Worm (Caenorhabditis elegans): Measurements from ENCODE around the gene D1046.4.

The D1046.4 gene

DNA sequence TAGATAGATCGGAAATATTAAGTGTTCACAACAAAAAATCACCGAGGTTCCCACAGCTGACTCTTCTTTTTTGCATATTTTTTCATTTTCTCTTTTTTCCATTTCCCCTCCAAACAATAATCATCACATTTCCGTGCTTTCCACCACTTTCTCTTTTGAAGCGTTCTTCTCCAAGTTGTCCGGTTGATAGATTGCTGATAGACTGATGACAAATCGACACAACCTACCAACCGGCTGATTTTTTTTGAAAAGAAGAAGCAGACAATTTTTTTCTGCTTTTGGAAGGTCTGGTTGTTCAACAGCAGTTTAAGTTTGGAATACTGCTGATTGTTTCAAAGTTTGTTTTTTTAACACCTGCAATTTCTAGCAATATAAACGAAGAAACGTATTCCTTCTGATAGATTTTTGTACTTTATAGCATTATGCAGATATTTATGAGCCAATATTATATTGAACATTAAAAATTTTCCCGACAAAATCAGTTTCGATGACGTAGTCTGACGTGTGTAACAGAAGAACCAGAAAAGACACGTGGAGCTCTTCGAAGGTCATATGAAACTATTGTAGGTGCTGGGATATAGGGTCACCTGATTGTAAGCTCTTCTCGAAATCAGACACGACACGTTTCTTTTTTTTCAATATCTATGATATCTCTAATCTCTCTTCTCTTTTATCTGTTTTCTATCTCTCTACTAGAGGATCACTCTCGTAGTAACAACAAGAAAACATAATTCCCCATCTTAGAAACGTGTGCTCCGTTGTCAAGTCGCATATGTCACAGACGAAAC, 41.1 kb downstream of the D1046.4 start:
- TF ChIP-seq lin-11 (tag; optimal IDR thresholded peaks at IDR 0.05), result no peak
- TF ChIP-seq K09A11.1 (tag; optimal IDR thresholded peaks at IDR 0.05; ENCODE audit: insufficient read depth), result no peak
- TF ChIP-seq madf-2 (tag; optimal IDR thresholded peaks at IDR 0.05), result no peak
- TF ChIP-seq ceh-48 (tag; optimal IDR thresholded peaks at IDR 0.05), result no peak
- TF ChIP-seq pha-2 (tag; optimal IDR thresholded peaks at IDR 0.05), result no peak
- no peak for TF ChIP-seq tbx-2 (tag; optimal IDR thresholded peaks at IDR 0.05)
- no peak for TF ChIP-seq zip-5 (tag; optimal IDR thresholded peaks at IDR 0.05)
- TF ChIP-seq ceh-30 (tag; optimal IDR thresholded peaks at IDR 0.05), result no peak
- peak; percentile 25 for TF ChIP-seq hlh-30 (tag; optimal IDR thresholded peaks at IDR 0.05; ENCODE audit: insufficient read depth)

ce11 chrIV:8975331-8975625, 41.6 kb downstream of the D1046.4 start, which contains the start of gene pdzd-8:
Gene pdzd-8 (plus strand): TSS chrIV:8975526.
- no peak for TF ChIP-seq ceh-24 (tag; optimal IDR thresholded peaks at IDR 0.05)
- no peak for TF ChIP-seq ttx-3 (tag; optimal IDR thresholded peaks at IDR 0.05)
- TF ChIP-seq ceh-31 (tag; optimal IDR thresholded peaks at IDR 0.05), result no peak
- TF ChIP-seq unc-55 (GFP tag; optimal IDR thresholded peaks at IDR 0.05), result no peak
- no peak for TF ChIP-seq pha-2 (tag; optimal IDR thresholded peaks at IDR 0.05)

ce11 chrIV:8978047-8978446, 44.4 kb downstream of the D1046.4 start:
- no peak for TF ChIP-seq ceh-24 (tag; optimal IDR thresholded peaks at IDR 0.05)
- no peak for TF ChIP-seq unc-86 (tag; optimal IDR thresholded peaks at IDR 0.05)
- TF ChIP-seq rnt-1 (tag; optimal IDR thresholded peaks at IDR 0.05), result no peak
- no peak for TF ChIP-seq hlh-30 (tag; optimal IDR thresholded peaks at IDR 0.05; ENCODE audit: insufficient read depth)
- peak; percentile 20 for TF ChIP-seq ceh-18 (tag; optimal IDR thresholded peaks at IDR 0.05)
- TF ChIP-seq ets-4 (tag; optimal IDR thresholded peaks at IDR 0.05), result no peak
- TF ChIP-seq nhr-11 (tag; optimal IDR thresholded peaks at IDR 0.05), result no peak

- TF ChIP-seq ceh-18 (tag; optimal IDR thresholded peaks at IDR 0.05) (no peak), hlh-15 (tag; optimal IDR thresholded peaks at IDR 0.05) (no peak), Y22D7AL.16 (tag; optimal IDR thresholded peaks at IDR 0.05) (no peak), hlh-6 (tag; optimal IDR thresholded peaks at IDR 0.05) (peak; percentile 5)
Measured at ce11 chrIV:8979062-8979612, 45.5 kb downstream of the D1046.4 start.

- TF ChIP-seq hlh-8 (tag; optimal IDR thresholded peaks at IDR 0.05) (no peak), lim-6 (tag; optimal IDR thresholded peaks at IDR 0.05) (no peak), T23F11.4 (GFP tag; optimal IDR thresholded peaks at IDR 0.05) (no peak), tbx-7 (tag; optimal IDR thresholded peaks at IDR 0.05) (no peak), nhr-11 (tag; optimal IDR thresholded peaks at IDR 0.05) (no peak), Y22D7AL.16 (tag; optimal IDR thresholded peaks at IDR 0.05) (no peak), unc-42 (tag; optimal IDR thresholded peaks at IDR 0.05) (no peak), gmeb-2 (tag; optimal IDR thresholded peaks at IDR 0.05) (no peak), lin-11 (tag; optimal IDR thresholded peaks at IDR 0.05) (no peak), fkh-10 (GFP tag; optimal IDR thresholded peaks at IDR 0.05) (no peak), ceh-22 (tag; optimal IDR thresholded peaks at IDR 0.05) (no peak), che-1 (tag; optimal IDR thresholded peaks at IDR 0.05) (no peak)
Measured at ce11 chrIV:8979695-8980094, 46.0 kb downstream of the D1046.4 start, which contains the start of gene col-119. Gene col-119 (minus strand): TSS chrIV:8979795.

DNA sequence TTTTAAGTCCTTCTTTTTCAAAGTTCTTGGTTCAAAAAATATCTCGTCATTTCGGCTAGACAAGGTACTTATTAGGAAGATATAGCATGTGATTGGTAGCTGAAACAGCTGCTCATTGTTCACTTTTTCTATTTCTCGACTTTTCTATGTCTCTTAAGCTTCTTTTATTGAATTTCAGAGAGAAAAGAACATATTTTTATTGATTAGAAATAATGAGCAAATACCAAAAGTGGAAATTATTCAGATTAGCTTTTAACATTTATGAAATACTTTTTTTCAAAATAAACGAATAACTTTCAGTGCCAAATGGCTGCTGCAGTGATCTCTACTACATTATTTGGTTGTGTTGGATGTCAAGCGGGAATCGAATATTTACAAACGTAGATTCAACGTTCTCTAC, 50.9 kb downstream of the D1046.4 start, which contains the start of gene nstp-1:
nstp-1 (plus strand) TSS at position 301 of the 400 bp plus-strand sequence.
- no peak for TF ChIP-seq pros-1 (tag; optimal IDR thresholded peaks at IDR 0.05)
- no peak for TF ChIP-seq ceh-22 (tag; optimal IDR thresholded peaks at IDR 0.05)
- TF ChIP-seq fkh-6 (tag; optimal IDR thresholded peaks at IDR 0.05), result no peak
- no peak for TF ChIP-seq ama-1 (optimal IDR thresholded peaks at IDR 0.05)
- TF ChIP-seq lim-6 (tag; optimal IDR thresholded peaks at IDR 0.05), result no peak
- no peak for TF ChIP-seq ceh-48 (tag; optimal IDR thresholded peaks at IDR 0.05)
- no peak for TF ChIP-seq elt-2 (tag; optimal IDR thresholded peaks at IDR 0.05)
- TF ChIP-seq hlh-13 (GFP tag; optimal IDR thresholded peaks at IDR 0.05), result no peak
- no peak for TF ChIP-seq dve-1 (tag; optimal IDR thresholded peaks at IDR 0.05)
- no peak for TF ChIP-seq Y22D7AL.16 (tag; optimal IDR thresholded peaks at IDR 0.05)
- TF ChIP-seq T23F11.4 (GFP tag; optimal IDR thresholded peaks at IDR 0.05), result no peak
- no peak for TF ChIP-seq unc-42 (tag; optimal IDR thresholded peaks at IDR 0.05)
- TF ChIP-seq hlh-8 (tag; optimal IDR thresholded peaks at IDR 0.05), result no peak
- no peak for TF ChIP-seq sox-2 (GFP tag; IDR thresholded peaks at IDR 0.05)
- no peak for TF ChIP-seq C08G9.2 (tag; optimal IDR thresholded peaks at IDR 0.05)
- TF ChIP-seq hlh-15 (tag; optimal IDR thresholded peaks at IDR 0.05), result no peak
- TF ChIP-seq ceh-18 (tag; optimal IDR thresholded peaks at IDR 0.05), result no peak
- TF ChIP-seq mec-3 (tag; optimal IDR thresholded peaks at IDR 0.05; ENCODE audit: borderline replicate concordance), result no peak
- TF ChIP-seq F13H6.1 (tag; optimal IDR thresholded peaks at IDR 0.05), result no peak
